Fruit fly (Drosophila melanogaster) whole organism, wandering third instar larva: ENCODE results near the gene mol.

Experiments used
- Dfd ChIP-seq: fragments of >200 bp; optimal IDR thresholded peaks from 2 replicates; lab custom pipeline; 2017; ENCODE audit warnings: missing biosample characterization, missing genetic modification characterization
- Hnf4 ChIP-seq: fragments of 200-800 bp; sonication (Bioruptor generic); optimal IDR thresholded peaks from 2 replicates; lab custom pipeline; 2016; ENCODE audit warnings: missing biosample characterization, mild to moderate bottlenecking, missing genetic modification characterization
- Sp1 ChIP-seq: fragments of 200-800 bp; sonication (Bioruptor generic); optimal IDR thresholded peaks from 3 replicates; lab custom pipeline; 2019; ENCODE audit warnings: missing biosample characterization, mild to moderate bottlenecking, missing genetic modification characterization, moderate library complexity
- br ChIP-seq: fragments of 200-800 bp; sonication (Bioruptor generic); optimal IDR thresholded peaks from 2 replicates; lab custom pipeline; 2016; ENCODE audit warnings: missing biosample characterization, missing genetic modification characterization
- ey ChIP-seq: fragments of 200-800 bp; sonication (Bioruptor generic); optimal IDR thresholded peaks from 2 replicates; lab custom pipeline; 2016; ENCODE audit warnings: missing biosample characterization, missing genetic modification characterization
- h ChIP-seq: fragments of 200-800 bp; sonication (Bioruptor generic); optimal IDR thresholded peaks from 3 replicates; lab custom pipeline; 2016; ENCODE audit warnings: missing biosample characterization, mild to moderate bottlenecking, missing genetic modification characterization
- psq ChIP-seq: fragments of 200-800 bp; sonication (Bioruptor generic); optimal IDR thresholded peaks from 3 replicates; lab custom pipeline; 2017; ENCODE audit warnings: missing biosample characterization, mild to moderate bottlenecking, missing genetic modification characterization, moderate library complexity

DNA sequence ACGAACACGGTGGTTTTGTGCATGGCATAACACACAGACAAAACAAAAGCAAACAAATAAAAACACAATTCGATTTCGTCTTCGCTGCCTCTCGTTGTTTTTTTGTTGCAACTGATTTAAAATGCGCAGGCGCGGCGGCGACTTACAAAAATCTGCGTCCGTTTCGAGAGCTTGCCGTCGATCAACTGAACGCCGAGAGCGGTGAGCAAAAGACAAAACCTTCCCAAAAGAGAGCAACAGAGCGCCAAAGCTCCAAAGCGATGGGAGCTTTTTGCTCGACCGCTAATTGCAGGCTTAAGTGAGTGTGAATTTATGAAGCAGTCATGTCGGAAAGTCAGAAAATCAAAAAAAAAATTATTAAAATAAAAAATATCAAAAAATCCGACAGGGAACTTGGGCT, at the start of gene mol:
- TF ChIP-seq Dfd (GFP tag; lab: Kevin White, UChicago) (no peak), Sp1 (no peak), Hnf4 (GFP tag; lab: Kevin White, UChicago) (no peak), h (GFP tag; lab: Kevin White, UChicago) (no peak), ey (GFP tag; lab: Kevin White, UChicago) (no peak), br (no peak), psq (GFP tag; lab: Kevin White, UChicago) (no peak)
